Worm (Caenorhabditis elegans) whole organism, late embryonic: ENCODE measurements around the gene lgc-45.

Source experiments
- C38D4.7 ChIP-seq: fragments of 200-800 bp; sonication (Bioruptor generic); optimal IDR thresholded peaks from 2 replicates; lab custom pipeline; 2018; ENCODE audit warnings: mild to moderate bottlenecking, missing genetic modification characterization, moderate library complexity, missing compliant biosample characterization
- F13H6.1 ChIP-seq: sonication (generic microtip); optimal IDR thresholded peaks from 2 replicates; lab custom pipeline; 2016; ENCODE audit warnings: missing genetic modification characterization, missing compliant biosample characterization
- K09A11.1 ChIP-seq: sonication (generic microtip); optimal IDR thresholded peaks from 2 replicates; lab custom pipeline; 2017; ENCODE audit warnings: antibody characterized with exemption, mild to moderate bottlenecking, missing genetic modification characterization, missing compliant biosample characterization; ENCODE audit not compliant: insufficient read depth
- T23F11.4 ChIP-seq: fragments of 200-800 bp; sonication (Bioruptor generic); optimal IDR thresholded peaks from 2 replicates; lab custom pipeline; 2018; ENCODE audit warnings: mild to moderate bottlenecking, missing genetic modification characterization, missing compliant biosample characterization
- ahr-1 ChIP-seq: sonication (generic microtip); optimal IDR thresholded peaks from 2 replicates; lab custom pipeline; 2016; ENCODE audit warnings: missing genetic modification characterization, missing compliant biosample characterization
- ama-1 ChIP-seq: fragments of 150-350 bp; optimal IDR thresholded peaks from 2 replicates; lab custom pipeline; 2014
- ceh-14 ChIP-seq: sonication (generic microtip); optimal IDR thresholded peaks from 2 replicates; lab custom pipeline; 2016; ENCODE audit warnings: missing genotype, missing genetic modification characterization, missing compliant biosample characterization
- ceh-2 ChIP-seq: sonication (generic microtip); optimal IDR thresholded peaks from 2 replicates; lab custom pipeline; 2016; ENCODE audit warnings: missing genotype, missing genetic modification characterization, missing compliant biosample characterization
- ceh-30 ChIP-seq: fragments of 150-350 bp; optimal IDR thresholded peaks from 2 replicates; lab custom pipeline; 2014; ENCODE audit warnings: missing biosample characterization, missing genetic modification characterization
- ceh-31 ChIP-seq: sonication (generic microtip); optimal IDR thresholded peaks from 2 replicates; lab custom pipeline; 2016; ENCODE audit warnings: missing genetic modification characterization, missing compliant biosample characterization
- ceh-34 ChIP-seq: sonication (generic microtip); optimal IDR thresholded peaks from 2 replicates; lab custom pipeline; 2016; ENCODE audit warnings: mild to moderate bottlenecking, missing genetic modification characterization, missing compliant biosample characterization
- ceh-48 ChIP-seq: sonication (generic microtip); optimal IDR thresholded peaks from 2 replicates; lab custom pipeline; 2016; ENCODE audit warnings: missing genetic modification characterization, inconsistent platforms, missing compliant biosample characterization
- ceh-6 ChIP-seq: fragments of 200-800 bp; sonication (Bioruptor generic); optimal IDR thresholded peaks from 2 replicates; lab custom pipeline; 2018; ENCODE audit warnings: mild to moderate bottlenecking, missing genetic modification characterization, missing compliant biosample characterization
- dve-1 ChIP-seq: sonication (generic microtip); optimal IDR thresholded peaks from 2 replicates; lab custom pipeline; 2017; ENCODE audit warnings: antibody characterized with exemption, mild to moderate bottlenecking, missing genetic modification characterization, missing compliant biosample characterization
- eyg-1 ChIP-seq: sonication (generic microtip); optimal IDR thresholded peaks from 2 replicates; lab custom pipeline; 2016; ENCODE audit warnings: missing genotype, missing genetic modification characterization, missing compliant biosample characterization
- fkh-6 ChIP-seq: sonication (generic microtip); optimal IDR thresholded peaks from 2 replicates; lab custom pipeline; 2016; ENCODE audit warnings: missing genetic modification characterization, missing compliant biosample characterization
- hlh-13 ChIP-seq: fragments of 200-800 bp; sonication (Bioruptor generic); optimal IDR thresholded peaks from 2 replicates; lab custom pipeline; 2018; ENCODE audit warnings: mild to moderate bottlenecking, missing genetic modification characterization, missing compliant biosample characterization
- hlh-15 ChIP-seq: sonication (generic microtip); optimal IDR thresholded peaks from 2 replicates; lab custom pipeline; 2016; ENCODE audit warnings: missing genetic modification characterization, missing compliant biosample characterization
- hlh-30 ChIP-seq: sonication (generic microtip); optimal IDR thresholded peaks from 2 replicates; lab custom pipeline; 2017; ENCODE audit warnings: antibody characterized with exemption, missing genetic modification characterization, missing compliant biosample characterization; ENCODE audit not compliant: insufficient read depth
- lim-6 ChIP-seq: sonication (generic microtip); optimal IDR thresholded peaks from 2 replicates; lab custom pipeline; 2016; ENCODE audit warnings: missing genetic modification characterization, missing compliant biosample characterization
- lin-11 ChIP-seq: fragments of 200-800 bp; sonication (Bioruptor generic); optimal IDR thresholded peaks from 2 replicates; lab custom pipeline; 2018; ENCODE audit warnings: mild to moderate bottlenecking, missing genetic modification characterization, missing compliant biosample characterization
- madf-2 ChIP-seq: sonication (generic microtip); optimal IDR thresholded peaks from 2 replicates; lab custom pipeline; 2017; ENCODE audit warnings: missing genetic modification characterization, missing compliant biosample characterization
- nfya-1 ChIP-seq: sonication (generic microtip); optimal IDR thresholded peaks from 2 replicates; lab custom pipeline; 2017; ENCODE audit warnings: missing genetic modification characterization, mild to moderate bottlenecking, missing compliant biosample characterization, antibody characterized with exemption, moderate library complexity
- nhr-11 ChIP-seq: fragments of 150-350 bp; optimal IDR thresholded peaks from 2 replicates; lab custom pipeline; 2014; ENCODE audit warnings: missing biosample characterization, missing genetic modification characterization
- nhr-232 ChIP-seq: sonication (generic microtip); optimal IDR thresholded peaks from 2 replicates; lab custom pipeline; 2016; ENCODE audit warnings: missing genetic modification characterization, missing compliant biosample characterization
- npax-4 ChIP-seq: sonication (generic microtip); optimal IDR thresholded peaks from 2 replicates; lab custom pipeline; 2016; ENCODE audit warnings: missing genetic modification characterization, missing compliant biosample characterization
- odd-2 ChIP-seq: sonication (generic microtip); optimal IDR thresholded peaks from 2 replicates; lab custom pipeline; 2017; ENCODE audit warnings: antibody characterized with exemption, mild to moderate bottlenecking, missing genetic modification characterization, missing compliant biosample characterization
- pag-3 ChIP-seq: sonication (generic microtip); optimal IDR thresholded peaks from 2 replicates; lab custom pipeline; 2016; ENCODE audit warnings: missing compliant biosample characterization, missing genetic modification characterization, borderline replicate concordance
- pat-9 ChIP-seq: fragments of 200-800 bp; sonication (Bioruptor generic); optimal IDR thresholded peaks from 2 replicates; lab custom pipeline; 2018; ENCODE audit warnings: mild to moderate bottlenecking, missing genetic modification characterization, moderate library complexity, missing compliant biosample characterization
- pax-1 ChIP-seq: fragments of 150-350 bp; optimal IDR thresholded peaks from 2 replicates; lab custom pipeline; 2014; ENCODE audit warnings: missing biosample characterization, missing genetic modification characterization
- pha-2 ChIP-seq: sonication (generic microtip); optimal IDR thresholded peaks from 2 replicates; lab custom pipeline; 2017; ENCODE audit warnings: mild to moderate bottlenecking, missing genetic modification characterization, missing compliant biosample characterization
- pqm-1 ChIP-seq: sonication (generic microtip); optimal IDR thresholded peaks from 2 replicates; lab custom pipeline; 2016; ENCODE audit warnings: missing genetic modification characterization, missing compliant biosample characterization
- sox-2 ChIP-seq: fragments of 200-800 bp; sonication (Bioruptor generic); IDR thresholded peaks from 2 replicates; pipeline ENCODE4 v1.3.6; 2022; ENCODE audit warnings: missing genetic modification reagents, missing genetic modification characterization, missing compliant biosample characterization
- syd-9 ChIP-seq: sonication (generic microtip); optimal IDR thresholded peaks from 2 replicates; lab custom pipeline; 2016; ENCODE audit warnings: mild to moderate bottlenecking, missing genetic modification characterization, moderate library complexity, missing compliant biosample characterization
- tbx-2 ChIP-seq: sonication (generic microtip); optimal IDR thresholded peaks from 2 replicates; lab custom pipeline; 2016; ENCODE audit warnings: missing genetic modification characterization, missing compliant biosample characterization
- tbx-7 ChIP-seq: sonication (generic microtip); optimal IDR thresholded peaks from 2 replicates; lab custom pipeline; 2016; ENCODE audit warnings: missing genotype, missing genetic modification characterization, missing compliant biosample characterization
- ttx-3 ChIP-seq: sonication (generic microtip); optimal IDR thresholded peaks from 2 replicates; lab custom pipeline; 2016; ENCODE audit warnings: missing genetic modification reagents, missing genetic modification characterization, missing compliant biosample characterization
- unc-3 ChIP-seq, 2 experiments: fragments of 200-800 bp in 1 of 2; sonication (Bioruptor generic) in 1 of 2; sonication (generic microtip) in 1 of 2; conservative IDR thresholded peaks in 1 of 2; optimal IDR thresholded peaks in 1 of 2; 2 replicates each; pipeline versions ENCODE4 v1.3.6 to Lab custom; 2016 to 2022; ENCODE audit warnings: missing compliant biosample characterization in 2 of 2, missing genetic modification characterization in 2 of 2, missing genetic modification reagents in 1 of 2
- ztf-16 ChIP-seq: sonication (generic microtip); optimal IDR thresholded peaks from 2 replicates; lab custom pipeline; 2017; ENCODE audit warnings: missing genetic modification characterization, missing compliant biosample characterization

lgc-45 gene

DNA sequence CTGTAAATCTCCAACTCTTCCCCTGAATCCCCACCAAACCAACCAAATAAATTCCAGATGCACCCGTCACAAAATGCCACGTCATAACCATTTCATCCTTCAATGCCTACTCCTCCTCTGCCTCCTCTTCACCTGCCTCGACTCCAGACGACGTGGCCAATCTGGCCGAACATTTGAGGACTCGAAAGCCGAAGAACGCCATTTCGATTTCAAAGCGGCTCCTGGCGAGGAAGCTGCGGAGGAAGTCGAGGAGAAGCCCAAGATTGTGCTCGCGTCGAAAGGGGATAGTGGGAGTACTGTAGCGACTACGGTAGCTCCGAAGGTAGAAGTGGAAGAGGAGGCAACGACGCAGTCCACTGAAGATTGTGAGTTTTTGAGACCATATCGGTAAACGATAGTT is at the start of gene lgc-45:
Gene lgc-45, plus strand, starts transcription at position 56 of the 400 bp plus-strand sequence.
- TF ChIP-seq nhr-11 (tag; lab: Kevin White, UChicago) (no peak), syd-9 (tag; lab: Kevin White, UChicago) (no peak), ceh-30 (no peak), pha-2 (tag; lab: Kevin White, UChicago) (no peak), tbx-7 (no peak)

DNA sequence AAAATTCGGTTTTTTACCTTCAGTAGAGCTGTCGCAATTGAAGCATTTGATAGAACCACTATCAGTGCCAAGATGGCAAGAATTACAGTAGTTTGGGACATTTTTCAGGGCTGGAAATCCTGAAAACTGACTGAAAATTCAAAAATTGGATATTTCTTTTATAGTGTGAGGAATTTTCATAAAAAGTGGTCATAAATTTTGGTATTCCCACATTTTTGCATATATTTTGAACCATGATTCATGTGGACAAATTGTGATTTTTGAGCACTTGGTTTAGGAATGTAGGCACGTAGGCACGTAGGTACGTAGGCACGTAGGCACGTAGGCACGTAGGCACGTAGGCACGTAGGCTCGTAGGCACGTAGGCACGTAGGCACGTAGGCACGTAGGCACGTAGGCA is 45.0 kb upstream of the lgc-45 start, which contains the start of gene Y49F6B.19:
Gene Y49F6B.19, minus strand, starts transcription at position 101 of the 400 bp plus-strand sequence.
- TF ChIP-seq hlh-30 (tag; lab: Kevin White, UChicago) (no peak), lin-11 (tag; lab: Kevin White, UChicago) (no peak), eyg-1 (no peak), ceh-14 (tag; lab: Kevin White, UChicago) (no peak), sox-2 (GFP tag; lab: Robert Waterston, UW) (no peak), odd-2 (tag; lab: Kevin White, UChicago) (no peak), pat-9 (tag; lab: Kevin White, UChicago) (no peak), ceh-34 (tag; lab: Kevin White, UChicago) (no peak), fkh-6 (tag; lab: Kevin White, UChicago) (no peak), dve-1 (no peak), nhr-232 (tag; lab: Kevin White, UChicago) (no peak), pag-3 (no peak), syd-9 (tag; lab: Kevin White, UChicago) (no peak), ceh-48 (tag; lab: Kevin White, UChicago) (no peak), nfya-1 (tag; lab: Kevin White, UChicago) (no peak), C38D4.7 (GFP tag; lab: Kevin White, UChicago) (no peak)

DNA sequence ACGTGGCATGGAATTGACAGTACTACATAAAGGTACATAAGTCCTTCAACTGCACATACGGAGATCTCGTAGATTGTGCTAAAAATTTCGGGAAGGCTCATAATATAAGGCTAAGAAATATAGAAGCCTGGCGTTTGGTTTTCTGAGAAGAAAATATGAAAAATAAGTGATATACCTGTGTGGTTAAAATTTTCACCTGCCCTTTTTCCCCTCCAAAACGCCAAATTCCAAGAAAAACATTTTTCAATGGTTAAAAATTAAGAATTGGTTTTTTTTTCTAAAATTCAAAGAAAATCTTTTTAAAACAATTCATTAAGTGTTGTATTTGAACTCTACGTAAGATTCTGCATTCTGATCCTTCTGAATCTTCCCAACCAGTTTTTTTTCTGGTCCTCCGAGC is 42.6 kb upstream of the lgc-45 start, which contains the start of gene srz-5:
Gene srz-5, minus strand, starts transcription at position 101 of the 400 bp plus-strand sequence.
- TF ChIP-seq ceh-2 (tag; lab: Kevin White, UChicago) (no peak), pqm-1 (tag; lab: Kevin White, UChicago) (no peak), npax-4 (tag; lab: Kevin White, UChicago) (no peak), nfya-1 (tag; lab: Kevin White, UChicago) (no peak), ahr-1 (tag; lab: Kevin White, UChicago) (no peak), fkh-6 (tag; lab: Kevin White, UChicago) (no peak), eyg-1 (no peak), K09A11.1 (tag; lab: Kevin White, UChicago) (no peak), ceh-6 (no peak), unc-3 (GFP tag; conservative IDR thresholded peaks at IDR 0.05; lab: Robert Waterston, UW) (no peak), unc-3 (tag; optimal IDR thresholded peaks at IDR 0.05; lab: Kevin White, UChicago) (no peak), ama-1 (lab: Kevin White, UChicago) (no peak), hlh-15 (tag; lab: Kevin White, UChicago) (no peak)

DNA sequence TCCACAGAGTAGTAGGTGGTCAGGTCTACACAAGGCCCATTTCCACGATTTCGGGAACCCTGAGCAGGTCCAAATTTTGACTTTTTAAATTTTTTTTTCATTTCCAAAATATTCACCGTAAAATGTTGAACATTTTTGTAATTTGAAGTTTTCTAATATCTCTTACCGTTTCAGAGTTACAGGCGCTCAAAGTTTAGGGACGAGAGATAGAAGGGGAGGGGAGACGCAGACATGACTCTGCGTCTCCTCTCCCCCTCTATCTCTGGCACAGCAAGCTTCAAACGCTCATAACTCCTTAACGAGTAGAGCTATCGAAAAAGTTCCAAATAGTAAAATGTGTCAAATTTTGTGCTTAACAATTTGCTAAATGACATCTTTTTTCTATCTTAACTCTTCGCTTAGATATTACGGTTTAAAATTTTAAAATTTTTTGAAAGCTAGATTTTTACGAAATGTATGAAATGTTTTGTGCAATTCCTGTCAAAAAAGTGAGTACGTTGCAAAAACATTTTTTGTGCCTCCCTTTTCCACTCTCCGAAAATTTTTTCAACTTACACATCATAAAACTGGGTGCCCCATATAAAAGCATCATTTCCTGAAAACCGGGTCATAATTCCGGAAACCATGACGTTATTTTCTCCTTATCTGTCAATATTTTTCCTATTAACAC is 41.8 kb upstream of the lgc-45 start, which contains the start of the genes Y49F6B.14 and clec-125:
Gene Y49F6B.14, minus strand, starts transcription at position 101 of the 670 bp plus-strand sequence.
Gene clec-125, plus strand, starts transcription at position 620 of the 670 bp plus-strand sequence.
- TF ChIP-seq lim-6 (tag; lab: Kevin White, UChicago) (no peak), ceh-31 (tag; lab: Kevin White, UChicago) (no peak), ztf-16 (tag; lab: Kevin White, UChicago) (no peak), ama-1 (lab: Kevin White, UChicago) (no peak), F13H6.1 (tag; lab: Kevin White, UChicago) (no peak), K09A11.1 (tag; lab: Kevin White, UChicago) (no peak), ttx-3 (tag; lab: Kevin White, UChicago) (no peak), madf-2 (no peak), hlh-13 (GFP tag; lab: Kevin White, UChicago) (no peak), ceh-48 (tag; lab: Kevin White, UChicago) (no peak), ceh-14 (tag; lab: Kevin White, UChicago) (no peak), T23F11.4 (GFP tag; lab: Kevin White, UChicago) (no peak), odd-2 (tag; lab: Kevin White, UChicago) (no peak), ahr-1 (tag; lab: Kevin White, UChicago) (no peak), syd-9 (tag; lab: Kevin White, UChicago) (no peak), tbx-2 (tag; lab: Kevin White, UChicago) (no peak), pax-1 (no peak), pqm-1 (tag; lab: Kevin White, UChicago) (no peak)
